Worm (Caenorhabditis elegans) whole organism, L1 larva: ENCODE results near the gene F42C5.5.

ENCODE experiments used
- C16A3.4 ChIP-seq: fragments of 150-350 bp; optimal IDR thresholded peaks from 2 replicates; lab custom pipeline; 2014; ENCODE audit warnings: missing biosample characterization, missing genetic modification characterization
- C34B4.2 ChIP-seq: sonication (generic microtip); optimal IDR thresholded peaks from 2 replicates; lab custom pipeline; 2017; ENCODE audit warnings: mild to moderate bottlenecking, missing genetic modification characterization, missing compliant biosample characterization
- F16B12.6 ChIP-seq: fragments of 150-350 bp; optimal IDR thresholded peaks from 2 replicates; lab custom pipeline; 2014; ENCODE audit warnings: missing biosample characterization, missing genetic modification characterization
- Y116A8C.19 ChIP-seq: sonication (generic microtip); optimal IDR thresholded peaks from 2 replicates; lab custom pipeline; 2016; ENCODE audit warnings: missing compliant biosample characterization, missing genetic modification characterization, borderline replicate concordance
- aha-1 ChIP-seq: fragments of 150-350 bp; optimal IDR thresholded peaks from 2 replicates; lab custom pipeline; 2014; ENCODE audit warnings: missing biosample characterization, missing genetic modification characterization
- alr-1 ChIP-seq: fragments of 200-800 bp; sonication (Bioruptor generic); optimal IDR thresholded peaks from 2 replicates; lab custom pipeline; 2018; ENCODE audit warnings: borderline replicate concordance, mild to moderate bottlenecking, missing genetic modification characterization, missing compliant biosample characterization
- aly-2 ChIP-seq: fragments of 150-350 bp; optimal IDR thresholded peaks from 2 replicates; lab custom pipeline; 2014; ENCODE audit warnings: missing biosample characterization, missing genetic modification characterization
- blmp-1 ChIP-seq: fragments of 150-350 bp; optimal IDR thresholded peaks from 2 replicates; lab custom pipeline; 2014; ENCODE audit warnings: missing biosample characterization, missing genetic modification characterization
- ceh-63 ChIP-seq: fragments of 200-800 bp; sonication (Bioruptor generic); optimal IDR thresholded peaks from 2 replicates; lab custom pipeline; 2018; ENCODE audit warnings: mild to moderate bottlenecking, missing genetic modification characterization, missing compliant biosample characterization
- ceh-8 ChIP-seq: fragments of 200-800 bp; sonication (Bioruptor generic); optimal IDR thresholded peaks from 2 replicates; lab custom pipeline; 2018; ENCODE audit warnings: mild to moderate bottlenecking, missing genetic modification characterization, moderate library complexity, missing compliant biosample characterization
- ceh-82 ChIP-seq, 3 experiments: fragments of 150-350 bp in 1 of 3; sonication (generic microtip) in 2 of 3; optimal IDR thresholded peaks; 2 replicates each; lab custom pipeline; 2014 to 2017; ENCODE audit warnings: missing biosample characterization in 3 of 3, missing genetic modification characterization in 3 of 3
- ces-1 ChIP-seq: fragments of 150-350 bp; optimal IDR thresholded peaks from 2 replicates; lab custom pipeline; 2014; ENCODE audit warnings: missing biosample characterization, missing genetic modification reagents, missing genetic modification characterization
- dpl-1 ChIP-seq, 3 experiments: fragments of 150-350 bp in 2 of 3; sonication (generic microtip) in 1 of 3; optimal IDR thresholded peaks; 2 replicates each; lab custom pipeline; 2014 to 2017; ENCODE audit warnings: missing biosample characterization in 3 of 3, missing genetic modification characterization in 3 of 3, missing genetic modification reagents in 3 of 3
- efl-1 ChIP-seq, 4 experiments: fragments of 150-350 bp; optimal IDR thresholded peaks in 3 of 4; peaks in 1 of 4; 1 replicate in 1 of 4; 2 replicates in 3 of 4; lab custom pipeline; 2014; ENCODE audit warnings: missing biosample characterization in 2 of 4, missing genetic modification characterization in 2 of 4, missing genetic modification reagents in 2 of 4
- efl-3 ChIP-seq: fragments of 200-800 bp; sonication (Bioruptor generic); optimal IDR thresholded peaks from 2 replicates; lab custom pipeline; 2018; ENCODE audit warnings: mild to moderate bottlenecking, missing genetic modification characterization, missing compliant biosample characterization
- fkh-10 ChIP-seq: sonication (generic microtip); optimal IDR thresholded peaks from 2 replicates; lab custom pipeline; 2017; ENCODE audit warnings: missing biosample characterization, missing genetic modification reagents, missing genetic modification characterization
- fos-1 ChIP-seq: fragments of 150-350 bp; optimal IDR thresholded peaks from 2 replicates; lab custom pipeline; 2014; ENCODE audit warnings: missing biosample characterization, missing genetic modification characterization
- irx-1 ChIP-seq: sonication (generic microtip); optimal IDR thresholded peaks from 2 replicates; lab custom pipeline; 2016; ENCODE audit warnings: missing genetic modification characterization, missing compliant biosample characterization
- isw-1 ChIP-seq: fragments of 200-800 bp; sonication (Bioruptor generic); IDR thresholded peaks from 2 replicates; pipeline ENCODE4 v1.3.6; 2022; ENCODE audit warnings: missing genetic modification characterization, missing compliant biosample characterization
- lin-13 ChIP-seq: fragments of 150-350 bp; optimal IDR thresholded peaks from 2 replicates; lab custom pipeline; 2014; ENCODE audit warnings: missing biosample characterization, missing genetic modification reagents, missing genetic modification characterization
- lin-14 ChIP-seq: fragments of 200-800 bp; sonication (Bioruptor generic); optimal IDR thresholded peaks from 2 replicates; lab custom pipeline; 2018; ENCODE audit warnings: mild to moderate bottlenecking, missing genetic modification characterization, moderate library complexity, missing compliant biosample characterization
- lin-35 ChIP-seq, 2 experiments: fragments of 150-350 bp; optimal IDR thresholded peaks; 2 replicates each; lab custom pipeline; 2014; ENCODE audit warnings: missing biosample characterization in 2 of 2, missing genetic modification characterization in 2 of 2, missing genetic modification reagents in 2 of 2
- lir-3 ChIP-seq: sonication (generic microtip); optimal IDR thresholded peaks from 2 replicates; lab custom pipeline; 2016; ENCODE audit warnings: mild to moderate bottlenecking, missing genetic modification characterization, moderate library complexity, missing compliant biosample characterization; ENCODE audit not compliant: poor library complexity
- lsy-2 ChIP-seq, 2 experiments: fragments of 150-350 bp; optimal IDR thresholded peaks; 2 replicates each; lab custom pipeline; 2014; ENCODE audit warnings: missing biosample characterization in 2 of 2, missing genetic modification characterization in 2 of 2
- mab-9 ChIP-seq: fragments of 200-800 bp; sonication (Bioruptor generic); IDR thresholded peaks from 2 replicates; pipeline ENCODE4 v1.3.6; 2022; ENCODE audit warnings: missing genetic modification reagents, missing genetic modification characterization, missing compliant biosample characterization
- mdl-1 ChIP-seq, 2 experiments: fragments of 150-350 bp; optimal IDR thresholded peaks; 2 replicates each; lab custom pipeline; 2014 to 2017; ENCODE audit warnings: missing biosample characterization in 2 of 2, missing genetic modification characterization in 2 of 2, inconsistent platforms in 1 of 2
- mep-1 ChIP-seq: fragments of 150-350 bp; optimal IDR thresholded peaks from 2 replicates; lab custom pipeline; 2014; ENCODE audit warnings: missing biosample characterization, missing genetic modification characterization
- nhr-12 ChIP-seq: sonication (generic microtip); optimal IDR thresholded peaks from 2 replicates; lab custom pipeline; 2017; ENCODE audit warnings: missing biosample characterization, missing genetic modification characterization
- nhr-19 ChIP-seq: fragments of 200-800 bp; sonication (Bioruptor generic); conservative IDR thresholded peaks from 2 replicates; pipeline ENCODE4 v1.3.6; 2022; ENCODE audit warnings: missing genetic modification characterization, missing compliant biosample characterization
- nhr-20 ChIP-seq: sonication (generic microtip); optimal IDR thresholded peaks from 2 replicates; lab custom pipeline; 2016; ENCODE audit warnings: mild to moderate bottlenecking, missing genetic modification characterization, missing compliant biosample characterization
- nhr-237 ChIP-seq: fragments of 150-350 bp; optimal IDR thresholded peaks from 2 replicates; lab custom pipeline; 2014; ENCODE audit warnings: missing biosample characterization, missing genetic modification characterization
- nhr-47 ChIP-seq: sonication (generic microtip); optimal IDR thresholded peaks from 2 replicates; lab custom pipeline; 2016; ENCODE audit warnings: mild to moderate bottlenecking, missing genetic modification characterization, moderate library complexity, missing compliant biosample characterization
- nhr-71 ChIP-seq: sonication (generic microtip); optimal IDR thresholded peaks from 2 replicates; lab custom pipeline; 2016; ENCODE audit warnings: mild to moderate bottlenecking, missing genetic modification characterization, moderate library complexity, missing compliant biosample characterization
- nhr-77 ChIP-seq: fragments of 150-350 bp; optimal IDR thresholded peaks from 2 replicates; lab custom pipeline; 2014; ENCODE audit warnings: missing biosample characterization, missing genetic modification characterization
- nhr-84 ChIP-seq: sonication (generic microtip); optimal IDR thresholded peaks from 2 replicates; lab custom pipeline; 2017; ENCODE audit warnings: missing biosample characterization, missing genetic modification characterization
- nhr-85 ChIP-seq: sonication (generic microtip); peaks from one replicate; lab custom pipeline; 2016; ENCODE audit warnings: missing genetic modification characterization, inconsistent platforms, missing compliant biosample characterization
- nhr-90 ChIP-seq: sonication (generic microtip); optimal IDR thresholded peaks from 2 replicates; lab custom pipeline; 2016; ENCODE audit warnings: mild to moderate bottlenecking, missing genetic modification characterization, missing compliant biosample characterization; ENCODE audit not compliant: poor library complexity
- pqm-1 ChIP-seq: sonication (generic microtip); optimal IDR thresholded peaks from 3 replicates; lab custom pipeline; 2017; ENCODE audit warnings: missing biosample characterization, missing genetic modification characterization
- snu-23 ChIP-seq: sonication (generic microtip); optimal IDR thresholded peaks from 2 replicates; lab custom pipeline; 2016; ENCODE audit warnings: missing genetic modification characterization, missing compliant biosample characterization
- sox-4 ChIP-seq: sonication (generic microtip); optimal IDR thresholded peaks from 2 replicates; lab custom pipeline; 2016; ENCODE audit warnings: missing genetic modification characterization, missing compliant biosample characterization
- sptf-1 ChIP-seq: fragments of 150-350 bp; optimal IDR thresholded peaks from 2 replicates; lab custom pipeline; 2014; ENCODE audit warnings: missing biosample characterization, missing genetic modification characterization
- sup-37 ChIP-seq: fragments of 200-800 bp; sonication (Bioruptor generic); optimal IDR thresholded peaks from 2 replicates; lab custom pipeline; 2018; ENCODE audit warnings: mild to moderate bottlenecking, missing genetic modification characterization, missing compliant biosample characterization
- swsn-7 ChIP-seq: sonication (generic microtip); optimal IDR thresholded peaks from 2 replicates; lab custom pipeline; 2016; ENCODE audit warnings: missing genetic modification characterization, missing compliant biosample characterization
- tbx-2 ChIP-seq: sonication (generic microtip); optimal IDR thresholded peaks from 2 replicates; lab custom pipeline; 2016; ENCODE audit warnings: missing genetic modification characterization, missing compliant biosample characterization
- tlp-1 ChIP-seq: fragments of 150-350 bp; optimal IDR thresholded peaks from 2 replicates; lab custom pipeline; 2014; ENCODE audit warnings: missing biosample characterization, missing genetic modification characterization
- unc-130 ChIP-seq: fragments of 150-350 bp; optimal IDR thresholded peaks from 2 replicates; lab custom pipeline; 2017; ENCODE audit warnings: missing biosample characterization, missing genetic modification characterization, inconsistent platforms
- unc-30 ChIP-seq: sonication (generic microtip); optimal IDR thresholded peaks from 2 replicates; lab custom pipeline; 2017; ENCODE audit warnings: missing biosample characterization, missing genetic modification characterization
- unc-86 ChIP-seq: sonication (generic microtip); optimal IDR thresholded peaks from 2 replicates; lab custom pipeline; 2016; ENCODE audit warnings: missing genetic modification characterization, missing compliant biosample characterization
- vab-15 ChIP-seq: sonication (generic microtip); optimal IDR thresholded peaks from 2 replicates; lab custom pipeline; 2017; ENCODE audit warnings: missing genotype, mild to moderate bottlenecking, missing genetic modification characterization, missing compliant biosample characterization
- xbp-1 ChIP-seq: sonication (generic microtip); optimal IDR thresholded peaks from 2 replicates; lab custom pipeline; 2016; ENCODE audit warnings: missing genetic modification characterization, missing compliant biosample characterization

F42C5.5 gene

DNA sequence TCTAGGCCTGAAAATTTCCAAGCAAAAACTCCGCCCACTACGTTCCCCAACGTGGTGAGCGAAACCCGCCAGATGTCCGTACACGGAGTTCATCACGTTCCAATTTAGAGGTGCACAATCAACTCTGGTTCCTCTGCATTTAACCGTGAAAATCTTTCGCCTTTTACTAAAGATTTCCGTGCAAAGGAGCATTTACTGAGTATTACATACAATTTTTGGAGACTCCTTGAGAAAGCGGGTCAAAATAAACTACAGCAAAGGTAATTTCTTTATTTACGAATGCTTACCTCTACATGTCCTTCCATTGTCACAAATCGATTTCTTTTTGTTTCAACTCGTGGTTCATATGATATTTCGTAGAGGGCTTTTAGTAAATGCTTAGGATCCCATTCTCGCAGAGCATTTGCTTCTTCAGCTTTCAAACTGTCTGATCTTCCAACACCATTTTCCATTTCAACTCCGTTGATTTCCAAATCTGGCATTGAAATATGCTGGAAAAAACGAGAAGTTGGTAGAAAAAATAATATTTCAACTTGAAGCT is 22.7 kb upstream of the F42C5.5 start, which contains the start of gene F42C5.9 (continued):
- TF ChIP-seq nhr-84 (tag; lab: Kevin White, UChicago) (no peak), lin-14 (GFP tag; lab: Kevin White, UChicago) (peak; percentile 29), sup-37 (GFP tag; lab: Kevin White, UChicago) (no peak), ces-1 (GFP tag; lab: Kevin White, UChicago) (no peak), Y116A8C.19 (no peak), unc-30 (tag; lab: Kevin White, UChicago) (no peak), pqm-1 (tag; lab: Kevin White, UChicago) (no peak), unc-86 (no peak), C34B4.2 (no peak), dpl-1 (GFP tag; optimal IDR thresholded peaks at IDR 0.05; lab: Kevin White, UChicago) (no peak), efl-3 (GFP tag; lab: Kevin White, UChicago) (no peak), aha-1 (tag; lab: Kevin White, UChicago) (no peak), tlp-1 (tag; lab: Kevin White, UChicago) (no peak), irx-1 (no peak), ceh-82 (tag; optimal IDR thresholded peaks at IDR 0.05; lab: Kevin White, UChicago) (no peak), swsn-7 (tag; lab: Kevin White, UChicago) (peak; percentile 15), F16B12.6 (tag; lab: Kevin White, UChicago) (no peak), nhr-71 (peak; percentile 48), nhr-77 (tag; lab: Kevin White, UChicago) (peak; percentile 31), efl-1 (optimal IDR thresholded peaks at IDR 0.05; lab: Kevin White, UChicago) (peak in 1 of 2 experiments; percentile 14), efl-1 (GFP tag; optimal IDR thresholded peaks at IDR 0.05 in 1 of 2; lab: Kevin White, UChicago) (no peak), vab-15 (tag; lab: Kevin White, UChicago) (no peak), sox-4 (tag; lab: Kevin White, UChicago) (no peak), nhr-237 (tag; lab: Kevin White, UChicago) (no peak), nhr-12 (tag; lab: Kevin White, UChicago) (no peak), mab-9 (GFP tag; lab: Robert Waterston, UW) (no peak), lir-3 (tag; lab: Kevin White, UChicago) (no peak), aly-2 (tag; lab: Kevin White, UChicago) (no peak), lin-13 (GFP tag; lab: Kevin White, UChicago) (no peak), ceh-8 (GFP tag; lab: Kevin White, UChicago) (no peak), ceh-63 (GFP tag; lab: Kevin White, UChicago) (no peak), unc-130 (no peak), xbp-1 (no peak), nhr-20 (no peak), mep-1 (tag; lab: Kevin White, UChicago) (no peak)

- TF ChIP-seq sptf-1 (tag; lab: Kevin White, UChicago) (no peak), unc-130 (peak; percentile 35), unc-86 (no peak), C16A3.4 (tag; lab: Kevin White, UChicago) (peak; percentile 60), efl-1 (optimal IDR thresholded peaks at IDR 0.05; lab: Kevin White, UChicago) (peak; percentile 60 to 66), efl-1 (GFP tag; optimal IDR thresholded peaks at IDR 0.05 in 1 of 2; lab: Kevin White, UChicago) (peak; percentile 51 to 92), blmp-1 (tag; lab: Kevin White, UChicago) (peak; percentile 11), mdl-1 (tag; optimal IDR thresholded peaks at IDR 0.05; lab: Kevin White, UChicago) (peak in 1 of 2 experiments; percentile 23), lin-35 (GFP tag; optimal IDR thresholded peaks at IDR 0.05; lab: Kevin White, UChicago) (peak; percentile 63), mep-1 (tag; lab: Kevin White, UChicago) (peak; percentile 63), nhr-19 (peak; percentile 40; the same call in 1 of the 2 replicates), sup-37 (GFP tag; lab: Kevin White, UChicago) (no peak), lsy-2 (tag; optimal IDR thresholded peaks at IDR 0.05; lab: Kevin White, UChicago) (peak; percentile 61 to 86), nhr-20 (peak; percentile 59), nhr-90 (peak; percentile 41), irx-1 (peak; percentile 22), nhr-85 (tag; lab: Kevin White, UChicago) (peak; percentile 80), xbp-1 (peak; percentile 32), fos-1 (tag; lab: Kevin White, UChicago) (no peak), ces-1 (GFP tag; lab: Kevin White, UChicago) (no peak), fkh-10 (GFP tag; lab: Kevin White, UChicago) (no peak), alr-1 (no peak), nhr-84 (tag; lab: Kevin White, UChicago) (no peak), dpl-1 (GFP tag; optimal IDR thresholded peaks at IDR 0.05; lab: Kevin White, UChicago) (peak; percentile 46 to 65 (median 60)), isw-1 (GFP tag; lab: Robert Waterston, UW) (peak; percentile 9; the same call in 1 of the 2 replicates), lin-13 (GFP tag; lab: Kevin White, UChicago) (peak; percentile 8), nhr-47 (tag; lab: Kevin White, UChicago) (peak; percentile 63), tbx-2 (peak; percentile 45), snu-23 (peak; percentile 79)
These were observed 19.9 kb upstream of the F42C5.5 start for ce11 chrIV:7313962-7314361.
